Worm (Caenorhabditis elegans): ENCODE measurements around the gene rps-18.

ce11 chrIV:14828218-14828617 is 2.7 kb downstream of the rps-18 start:
- TF ChIP-seq nhr-23 (tag; optimal IDR thresholded peaks at IDR 0.05) (no peak), lin-13 (GFP tag; optimal IDR thresholded peaks at IDR 0.05) (no peak), egl-27 (tag; optimal IDR thresholded peaks at IDR 0.05) (no peak), snpc-4 (tag; optimal IDR thresholded peaks at IDR 0.05) (no peak), dmd-4 (tag; optimal IDR thresholded peaks at IDR 0.05) (no peak), gmeb-1 (tag; optimal IDR thresholded peaks at IDR 0.05) (no peak), lin-11 (tag; optimal IDR thresholded peaks at IDR 0.05) (no peak), ztf-11 (tag; optimal IDR thresholded peaks at IDR 0.05) (no peak), unc-62 (GFP tag; optimal IDR thresholded peaks at IDR 0.05) (no peak), elt-1 (tag; optimal IDR thresholded peaks at IDR 0.05) (no peak), nhr-25 (tag; optimal IDR thresholded peaks at IDR 0.05) (no peak), ceh-82 (tag; optimal IDR thresholded peaks at IDR 0.05) (no peak), blmp-1 (tag; optimal IDR thresholded peaks at IDR 0.05; ENCODE audit: insufficient read depth) (no peak)
